Fruit fly (Drosophila melanogaster): ENCODE measurements around the gene msn.

Gene msn

dm6 chr3L:2544435-2545076, 41.8 kb downstream of the msn start:
- no peak for TF ChIP-seq CG1620 (GFP tag; optimal IDR thresholded peaks at IDR 0.05)
- TF ChIP-seq bab1 (GFP tag; optimal IDR thresholded peaks at IDR 0.05) = no peak
- TF ChIP-seq CG5204 (GFP tag; optimal IDR thresholded peaks at IDR 0.05) = no peak
- TF ChIP-seq toe (GFP tag; optimal IDR thresholded peaks at IDR 0.05) = no peak

DNA sequence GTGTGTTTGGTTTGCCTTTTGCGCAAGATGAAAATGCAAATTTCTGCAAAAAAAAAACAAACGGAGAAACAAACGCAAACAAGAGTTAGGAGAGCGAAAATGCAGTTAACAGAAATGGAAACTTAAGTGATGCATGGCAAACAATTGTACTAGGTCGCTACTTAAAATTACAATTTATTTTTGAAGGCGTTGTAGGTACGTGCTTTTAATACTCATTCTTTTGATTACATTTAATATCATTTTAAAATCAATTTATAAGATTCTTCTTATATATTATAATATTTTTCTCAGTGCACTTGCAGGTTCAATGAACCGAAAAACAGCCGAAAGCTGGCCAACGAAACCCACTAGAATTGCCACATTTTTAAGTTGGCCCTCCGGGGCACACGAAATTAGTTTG, 45.0 kb downstream of the msn start:
- TF ChIP-seq tj (GFP tag; optimal IDR thresholded peaks at IDR 0.05) (no peak), Hr96 (GFP tag; optimal IDR thresholded peaks at IDR 0.05) (no peak), CG5204 (GFP tag; optimal IDR thresholded peaks at IDR 0.05) (no peak)

DNA sequence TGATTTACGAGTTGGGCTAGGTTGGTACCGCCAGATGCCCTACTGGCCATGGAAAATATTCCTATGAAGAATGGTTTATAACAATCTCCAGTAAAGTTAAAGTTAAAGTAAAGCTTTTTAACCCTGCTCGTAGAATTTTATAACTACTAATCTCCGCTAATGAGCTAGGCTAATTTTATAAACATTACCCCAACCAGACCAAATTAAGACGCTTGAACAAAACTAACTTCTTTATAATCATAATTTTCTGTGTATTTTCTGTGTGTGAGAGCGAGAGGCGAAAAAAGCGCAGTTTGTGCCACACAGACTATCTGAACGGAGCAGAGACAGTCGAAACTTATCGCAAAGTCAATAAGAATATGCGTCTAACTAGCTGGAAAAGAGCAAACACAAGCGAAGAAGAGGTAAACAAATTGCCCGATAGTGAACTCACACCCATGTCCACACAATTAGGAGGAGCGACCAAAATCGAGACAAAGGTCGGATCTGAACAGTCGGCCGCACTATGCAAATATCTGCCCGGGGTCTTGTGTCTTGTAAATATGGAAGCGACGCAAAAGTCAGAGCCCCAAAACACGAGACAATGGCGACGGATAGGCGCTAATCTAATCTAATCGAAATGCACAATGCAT, 49.3 kb downstream of the msn start:
- TF ChIP-seq CG14711 (tag; optimal IDR thresholded peaks at IDR 0.05) (peak; percentile 42), cic (GFP tag; optimal IDR thresholded peaks at IDR 0.05) (peak; percentile 91), CG12768 (GFP tag; optimal IDR thresholded peaks at IDR 0.05) (peak; percentile 85), CG11617 (GFP tag; optimal IDR thresholded peaks at IDR 0.05) (peak; percentile 76), cnc (optimal IDR thresholded peaks at IDR 0.05) (no peak), ovo (GFP tag; optimal IDR thresholded peaks at IDR 0.05) (peak; percentile 62), Hr96 (GFP tag; optimal IDR thresholded peaks at IDR 0.05) (peak; percentile 50), kay (GFP tag; ENCODE audit: borderline replicate concordance) (peak; percentile 67), CG7101 (tag; optimal IDR thresholded peaks at IDR 0.05) (peak; percentile 71), CG33017 (tag; optimal IDR thresholded peaks at IDR 0.05) (peak; percentile 75), Mnt (GFP tag; optimal IDR thresholded peaks at IDR 0.05) (peak; percentile 60), Crg-1 (GFP tag; optimal IDR thresholded peaks at IDR 0.05) (peak; percentile 82), bab1 (GFP tag; optimal IDR thresholded peaks at IDR 0.05) (no peak), Clk (GFP tag; optimal IDR thresholded peaks at IDR 0.05) (no peak), toe (GFP tag; optimal IDR thresholded peaks at IDR 0.05) (peak; percentile 43), CG5204 (GFP tag; optimal IDR thresholded peaks at IDR 0.05) (peak; percentile 63), tj (GFP tag; optimal IDR thresholded peaks at IDR 0.05) (peak; percentile 4), CG1620 (GFP tag; optimal IDR thresholded peaks at IDR 0.05) (peak; percentile 52), CG7045 (GFP tag; optimal IDR thresholded peaks at IDR 0.05) (peak; percentile 60), pad (GFP tag; optimal IDR thresholded peaks at IDR 0.05) (peak; percentile 48)

DNA sequence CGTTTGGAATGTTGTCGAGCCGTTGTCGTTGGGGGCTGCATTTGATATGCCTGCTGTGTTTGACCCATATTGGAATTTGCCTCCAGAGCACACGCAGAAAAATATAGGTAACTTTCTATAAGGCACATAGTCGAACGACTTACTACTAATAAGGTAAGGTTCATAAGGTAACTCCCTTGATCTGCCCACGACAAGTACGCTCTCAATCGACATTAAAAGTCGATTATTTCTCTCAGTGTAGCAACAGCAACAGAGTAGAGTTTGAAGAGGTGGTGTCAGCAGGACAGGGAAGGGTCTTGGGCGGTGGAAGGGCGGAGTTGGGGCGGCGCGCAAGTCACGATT, 52.6 kb downstream of the msn start:
- no peak for TF ChIP-seq cic (GFP tag; optimal IDR thresholded peaks at IDR 0.05)
- TF ChIP-seq CG33017 (tag; optimal IDR thresholded peaks at IDR 0.05) = no peak

dm6 chr3L:2533000-2533731, 53.2 kb downstream of the msn start:
- TF ChIP-seq Crg-1 (GFP tag; optimal IDR thresholded peaks at IDR 0.05) (no peak), toe (GFP tag; optimal IDR thresholded peaks at IDR 0.05) (no peak), Hr96 (GFP tag; optimal IDR thresholded peaks at IDR 0.05) (no peak), pad (GFP tag; optimal IDR thresholded peaks at IDR 0.05) (no peak)

DNA sequence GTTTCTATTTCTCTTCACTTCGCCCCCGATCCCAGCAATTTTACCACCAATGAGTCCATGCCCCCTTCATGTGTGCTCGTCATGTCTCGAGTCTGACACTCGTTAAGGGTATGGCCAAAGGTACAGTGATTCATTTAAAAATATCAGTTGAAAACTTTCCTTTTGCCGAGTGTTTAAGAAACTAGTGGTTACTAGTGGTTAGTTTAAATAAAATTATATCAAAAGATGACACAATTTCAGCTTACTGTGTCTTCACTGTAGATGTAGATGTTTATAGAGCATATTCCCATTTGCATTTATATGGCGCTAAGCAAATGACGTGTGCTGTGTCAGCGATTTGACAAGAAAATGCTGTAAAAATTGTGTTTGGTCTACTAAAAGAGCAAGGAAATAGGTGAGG, 54.0 kb downstream of the msn start:
- no peak for TF ChIP-seq Crg-1 (GFP tag; optimal IDR thresholded peaks at IDR 0.05)
- TF ChIP-seq CG12768 (GFP tag; optimal IDR thresholded peaks at IDR 0.05) = no peak
- no peak for TF ChIP-seq Clk (GFP tag; optimal IDR thresholded peaks at IDR 0.05)
- no peak for TF ChIP-seq kay (GFP tag; ENCODE audit: borderline replicate concordance)
- TF ChIP-seq CG7045 (GFP tag; optimal IDR thresholded peaks at IDR 0.05) = no peak
- no peak for TF ChIP-seq CG33017 (tag; optimal IDR thresholded peaks at IDR 0.05)
- TF ChIP-seq toe (GFP tag; optimal IDR thresholded peaks at IDR 0.05) = no peak
- no peak for TF ChIP-seq Mnt (GFP tag; optimal IDR thresholded peaks at IDR 0.05)
- TF ChIP-seq CG11617 (GFP tag; optimal IDR thresholded peaks at IDR 0.05) = no peak
- TF ChIP-seq pad (GFP tag; optimal IDR thresholded peaks at IDR 0.05) = no peak
- no peak for TF ChIP-seq CG14711 (tag; optimal IDR thresholded peaks at IDR 0.05)
- TF ChIP-seq CG7101 (tag; optimal IDR thresholded peaks at IDR 0.05) = no peak
- TF ChIP-seq tj (GFP tag; optimal IDR thresholded peaks at IDR 0.05) = no peak
- no peak for TF ChIP-seq bab1 (GFP tag; optimal IDR thresholded peaks at IDR 0.05)
- no peak for TF ChIP-seq CG5204 (GFP tag; optimal IDR thresholded peaks at IDR 0.05)
- no peak for TF ChIP-seq CG1620 (GFP tag; optimal IDR thresholded peaks at IDR 0.05)
- no peak for TF ChIP-seq ovo (GFP tag; optimal IDR thresholded peaks at IDR 0.05)
- no peak for TF ChIP-seq Hr96 (GFP tag; optimal IDR thresholded peaks at IDR 0.05)

Measured in whole organism, adult.